Worm (Caenorhabditis elegans): ENCODE data around the gene R05G9.3.

Gene R05G9.3

DNA sequence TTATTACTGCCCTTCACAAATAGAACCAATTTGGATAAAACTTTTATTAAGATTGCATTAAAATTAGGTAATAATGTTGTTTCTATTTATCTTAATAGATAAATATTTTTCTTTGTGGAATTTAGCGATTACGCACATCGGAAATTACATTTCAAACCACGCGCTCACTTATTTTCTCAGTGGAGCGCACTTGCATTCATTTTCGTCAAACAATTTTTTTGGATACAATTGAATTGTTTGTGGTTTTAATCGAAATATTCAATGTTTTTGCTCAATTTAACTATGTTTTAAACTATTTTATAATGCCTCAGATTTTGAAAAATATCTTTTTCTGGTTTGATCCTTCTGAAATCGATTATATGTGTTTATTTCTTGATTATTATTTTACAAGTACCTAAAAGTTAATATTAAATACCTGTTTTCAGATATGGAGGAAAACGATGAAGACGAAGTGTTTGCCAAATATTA lies 34.7 kb upstream of the R05G9.3 start, which contains the start of gene utp-20 (continued):
- TF ChIP-seq ztf-11 (tag; optimal IDR thresholded peaks at IDR 0.05) (no peak), fkh-10 (GFP tag; optimal IDR thresholded peaks at IDR 0.05) (peak; percentile 3), hlh-4 (tag; optimal IDR thresholded peaks at IDR 0.05) (no peak), sptf-1 (tag; optimal IDR thresholded peaks at IDR 0.05) (no peak), mep-1 (tag; optimal IDR thresholded peaks at IDR 0.05) (peak; percentile 62), nhr-76 (tag; optimal IDR thresholded peaks at IDR 0.05) (no peak), zag-1 (tag; optimal IDR thresholded peaks at IDR 0.05) (no peak), aha-1 (tag; optimal IDR thresholded peaks at IDR 0.05) (no peak), nhr-19 (GFP tag; conservative IDR thresholded peaks at IDR 0.05) (no peak; the same call in 1 of the 2 replicates), lin-35 (GFP tag; optimal IDR thresholded peaks at IDR 0.05) (peak; percentile 90 to 97), fkh-4 (tag; optimal IDR thresholded peaks at IDR 0.05; ENCODE audit: borderline replicate concordance) (no peak), tbx-2 (tag; optimal IDR thresholded peaks at IDR 0.05) (no peak), aly-2 (tag; optimal IDR thresholded peaks at IDR 0.05) (no peak), fos-1 (tag; optimal IDR thresholded peaks at IDR 0.05) (no peak), pag-3 (tag; optimal IDR thresholded peaks at IDR 0.05; ENCODE audit: borderline replicate concordance, insufficient read depth) (no peak), mab-9 (GFP tag; IDR thresholded peaks at IDR 0.05) (no peak), elt-2 (tag; optimal IDR thresholded peaks at IDR 0.05) (peak; percentile 5), unc-86 (tag; optimal IDR thresholded peaks at IDR 0.05) (no peak), fkh-8 (tag; optimal IDR thresholded peaks at IDR 0.05) (peak; percentile 26), egl-13 (tag; optimal IDR thresholded peaks at IDR 0.05) (no peak), nhr-237 (tag; optimal IDR thresholded peaks at IDR 0.05) (no peak), blmp-1 (tag; optimal IDR thresholded peaks at IDR 0.05) (peak; percentile 49), isw-1 (GFP tag; IDR thresholded peaks at IDR 0.05) (no peak; the same call in 1 of the 2 replicates), nhr-11 (tag; optimal IDR thresholded peaks at IDR 0.05) (no peak), mdl-1 (tag; optimal IDR thresholded peaks at IDR 0.05) (peak in 1 of 2 experiments; percentile 10), C16A3.4 (tag; optimal IDR thresholded peaks at IDR 0.05) (peak; percentile 83), C04F5.9 (tag; optimal IDR thresholded peaks at IDR 0.05) (no peak), rnt-1 (tag; optimal IDR thresholded peaks at IDR 0.05) (peak; percentile 52), egl-27 (tag; optimal IDR thresholded peaks at IDR 0.05) (no peak), efl-3 (GFP tag; optimal IDR thresholded peaks at IDR 0.05) (no peak), dsc-1 (tag; optimal IDR thresholded peaks at IDR 0.05) (no peak), nhr-47 (tag; optimal IDR thresholded peaks at IDR 0.05) (no peak), pqm-1 (tag; optimal IDR thresholded peaks at IDR 0.05) (no peak), unc-62 (GFP tag; optimal IDR thresholded peaks at IDR 0.05) (no peak), xbp-1 (tag; optimal IDR thresholded peaks at IDR 0.05) (peak; percentile 56), ces-1 (GFP tag; optimal IDR thresholded peaks at IDR 0.05) (peak; percentile 48), hpl-2 (GFP tag; optimal IDR thresholded peaks at IDR 0.05) (no peak), tlp-1 (tag; optimal IDR thresholded peaks at IDR 0.05) (no peak)

DNA sequence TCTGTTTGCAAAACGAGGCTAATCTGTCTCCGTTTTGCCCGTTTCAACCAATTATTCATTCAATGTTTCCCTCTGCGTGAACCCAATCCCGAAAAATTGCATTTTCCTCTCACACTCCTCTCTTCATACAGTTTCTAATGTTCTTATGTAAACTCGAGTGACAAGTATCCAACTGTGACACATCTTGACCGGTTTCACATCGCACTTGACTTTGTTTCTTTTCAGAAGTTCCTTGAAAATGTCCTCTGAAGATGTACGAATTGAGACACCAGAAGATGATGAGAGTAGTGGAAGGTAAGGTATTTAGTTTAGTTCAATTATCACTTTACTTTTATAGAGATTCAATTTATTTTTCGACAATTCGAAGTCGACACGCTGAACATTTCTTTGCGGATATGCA lies 30.6 kb upstream of the R05G9.3 start, which contains the start of gene abcx-1:
TSS of gene abcx-1 (plus strand) at position 224 of the 400 bp plus-strand sequence.
- no peak for TF ChIP-seq fkh-10 (GFP tag; optimal IDR thresholded peaks at IDR 0.05)
- no peak for TF ChIP-seq hlh-17 (GFP tag; optimal IDR thresholded peaks at IDR 0.05; ENCODE audit: borderline replicate concordance)
- no peak for TF ChIP-seq sptf-1 (tag; optimal IDR thresholded peaks at IDR 0.05)
- TF ChIP-seq unc-30 (tag; optimal IDR thresholded peaks at IDR 0.05): no peak
- TF ChIP-seq sup-37 (GFP tag; optimal IDR thresholded peaks at IDR 0.05): no peak
- no peak for TF ChIP-seq F16B12.6 (tag; optimal IDR thresholded peaks at IDR 0.05)
- no peak for TF ChIP-seq pqm-1 (tag; optimal IDR thresholded peaks at IDR 0.05)
- peak; percentile 79 for TF ChIP-seq nhr-85 (tag)
- TF ChIP-seq tbx-2 (tag; optimal IDR thresholded peaks at IDR 0.05): no peak
- no peak for TF ChIP-seq isw-1 (GFP tag; IDR thresholded peaks at IDR 0.05)
- TF ChIP-seq lin-14 (GFP tag; optimal IDR thresholded peaks at IDR 0.05): peak; percentile 45

Measured in whole organism, L1 larva.